Worm (Caenorhabditis elegans) whole organism, L4 larva: Measurements from ENCODE around the gene T01D1.5.

Experiments
- F26F4.8 ChIP-seq: fragments of 200-800 bp; sonication (Bioruptor generic); conservative IDR thresholded peaks from 2 replicates; pipeline ENCODE4 v1.3.6; 2022; ENCODE audit warnings: missing genetic modification characterization, missing compliant biosample characterization
- F44E2.7 ChIP-seq: fragments of 200-800 bp; sonication (Bioruptor generic); IDR thresholded peaks from 2 replicates; pipeline ENCODE4 v2.1.2; 2022; ENCODE audit warnings: missing genetic modification characterization, missing compliant biosample characterization
- F49E8.2 ChIP-seq: sonication (generic microtip); optimal IDR thresholded peaks from 2 replicates; lab custom pipeline; 2016; ENCODE audit warnings: missing compliant biosample characterization, mild to moderate bottlenecking, missing genetic modification characterization, borderline replicate concordance
- T20F7.1 ChIP-seq: fragments of 200-800 bp; sonication (Bioruptor generic); optimal IDR thresholded peaks from 2 replicates; lab custom pipeline; 2018; ENCODE audit warnings: mild to moderate bottlenecking, missing genetic modification characterization, missing compliant biosample characterization
- Y105C5A.15 ChIP-seq: fragments of 200-800 bp; sonication (Bioruptor generic); IDR thresholded peaks from 2 replicates; pipeline ENCODE4 v1.3.6; 2022; ENCODE audit warnings: missing genetic modification characterization, missing compliant biosample characterization
- ZK546.5 ChIP-seq, 2 experiments: sonication (generic microtip); optimal IDR thresholded peaks; 2 replicates each; lab custom pipeline; 2017; ENCODE audit warnings: missing biosample characterization in 2 of 2, missing genetic modification characterization in 2 of 2
- aha-1 ChIP-seq: fragments of 150-350 bp; peaks from one replicate; lab custom pipeline; 2014; ENCODE audit warnings: missing biosample characterization, missing genetic modification characterization
- aly-2 ChIP-seq: sonication (generic microtip); optimal IDR thresholded peaks from 2 replicates; lab custom pipeline; 2018; ENCODE audit warnings: missing biosample characterization, missing genetic modification characterization
- attf-4 ChIP-seq: sonication (generic microtip); optimal IDR thresholded peaks from 3 replicates; lab custom pipeline; 2017; ENCODE audit warnings: missing biosample characterization, missing genetic modification characterization
- ceh-20 ChIP-seq: fragments of 200-800 bp; sonication (Bioruptor generic); IDR thresholded peaks from 2 replicates; pipeline ENCODE4 v1.3.6; 2022; ENCODE audit warnings: missing genetic modification reagents, missing genetic modification characterization, missing compliant biosample characterization
- ceh-32 ChIP-seq: sonication (generic microtip); optimal IDR thresholded peaks from 2 replicates; lab custom pipeline; 2016; ENCODE audit warnings: mild to moderate bottlenecking, missing genetic modification characterization, missing compliant biosample characterization; ENCODE audit not compliant: poor library complexity
- ceh-44 ChIP-seq: fragments of 200-800 bp; sonication (Bioruptor generic); IDR thresholded peaks from 2 replicates; pipeline ENCODE4 v1.3.6; 2022; ENCODE audit warnings: missing genetic modification reagents, missing genetic modification characterization, missing compliant biosample characterization
- ceh-62 ChIP-seq: sonication (generic microtip); optimal IDR thresholded peaks from 2 replicates; lab custom pipeline; 2017; ENCODE audit warnings: missing biosample characterization, missing genetic modification characterization
- ces-1 ChIP-seq: fragments of 150-350 bp; sonication (generic microtip); optimal IDR thresholded peaks from 4 replicates; lab custom pipeline; 2014; ENCODE audit warnings: missing biosample characterization, missing genetic modification reagents, missing genetic modification characterization
- daf-12 ChIP-seq: fragments of 150-350 bp; optimal IDR thresholded peaks from 2 replicates; lab custom pipeline; 2014; ENCODE audit warnings: missing biosample characterization, missing genetic modification reagents, missing genetic modification characterization
- daf-16 ChIP-seq, 3 experiments: sonication (generic microtip); optimal IDR thresholded peaks; 2 replicates each; lab custom pipeline; 2016 to 2017; ENCODE audit warnings: missing genetic modification characterization in 3 of 3, missing genetic modification reagents in 3 of 3, mild to moderate bottlenecking in 2 of 3, missing compliant biosample characterization in 2 of 3, missing biosample characterization in 1 of 3, moderate library complexity in 1 of 3
- daf-19 ChIP-seq: fragments of 200-800 bp; sonication (Bioruptor generic); conservative IDR thresholded peaks from 2 replicates; pipeline ENCODE4 v1.3.6; 2022; ENCODE audit warnings: missing genetic modification characterization, missing compliant biosample characterization
- daf-8 ChIP-seq: fragments of 200-800 bp; sonication (Bioruptor generic); IDR thresholded peaks from 2 replicates; pipeline ENCODE4 v1.3.6; 2022; ENCODE audit warnings: missing genetic modification characterization, missing compliant biosample characterization
- dmd-6 ChIP-seq: fragments of 200-800 bp; sonication (Bioruptor generic); IDR thresholded peaks from 2 replicates; pipeline ENCODE4 v1.3.6; 2022; ENCODE audit warnings: missing genetic modification reagents, missing genetic modification characterization, missing compliant biosample characterization
- dpl-1 ChIP-seq: fragments of 150-350 bp; optimal IDR thresholded peaks from 2 replicates; lab custom pipeline; 2014; ENCODE audit warnings: missing biosample characterization, missing genetic modification reagents, missing genetic modification characterization
- egl-27 ChIP-seq: sonication (generic microtip); optimal IDR thresholded peaks from 3 replicates; lab custom pipeline; 2017; ENCODE audit warnings: missing biosample characterization, missing genetic modification reagents, missing genetic modification characterization
- gei-8 ChIP-seq: fragments of 200-800 bp; sonication (Bioruptor generic); optimal IDR thresholded peaks from 2 replicates; lab custom pipeline; 2018; ENCODE audit warnings: mild to moderate bottlenecking, missing genetic modification characterization, missing compliant biosample characterization
- hif-1 ChIP-seq, 2 experiments: sonication (generic microtip); optimal IDR thresholded peaks; 2 replicates each; lab custom pipeline; 2016 to 2017; ENCODE audit warnings: missing compliant biosample characterization in 2 of 2, missing genetic modification characterization in 2 of 2, missing genetic modification reagents in 2 of 2, missing genotype in 2 of 2, mild to moderate bottlenecking in 1 of 2
- lin-13 ChIP-seq: fragments of 150-350 bp; optimal IDR thresholded peaks from 2 replicates; lab custom pipeline; 2014; ENCODE audit warnings: missing biosample characterization, missing genetic modification reagents, missing genetic modification characterization
- lir-3 ChIP-seq: sonication (generic microtip); optimal IDR thresholded peaks from 2 replicates; lab custom pipeline; 2016; ENCODE audit warnings: mild to moderate bottlenecking, missing genetic modification characterization, missing compliant biosample characterization
- madf-5 ChIP-seq, 2 experiments: fragments of 200-800 bp; sonication (Bioruptor generic); IDR thresholded peaks; 2 replicates each; pipeline ENCODE4 v1.3.6; 2022; ENCODE audit warnings: missing compliant biosample characterization in 2 of 2, missing genetic modification characterization in 2 of 2
- mdt-29 ChIP-seq: fragments of 200-800 bp; sonication (Bioruptor generic); IDR thresholded peaks from 2 replicates; pipeline ENCODE4 v1.3.6; 2022; ENCODE audit warnings: missing genetic modification reagents, missing genetic modification characterization, missing compliant biosample characterization
- mep-1 ChIP-seq: fragments of 150-350 bp; sonication (generic microtip); optimal IDR thresholded peaks from 3 replicates; lab custom pipeline; 2014; ENCODE audit warnings: missing biosample characterization, missing genetic modification characterization
- mes-2 ChIP-seq: sonication (generic microtip); optimal IDR thresholded peaks from 2 replicates; lab custom pipeline; 2016; ENCODE audit warnings: missing genotype, mild to moderate bottlenecking, missing genetic modification characterization, missing compliant biosample characterization; ENCODE audit not compliant: poor library complexity, severe bottlenecking
- mxl-2 ChIP-seq: fragments of 200-800 bp; sonication (Bioruptor generic); conservative IDR thresholded peaks from 2 replicates; pipeline ENCODE4 v1.3.6; 2022; ENCODE audit warnings: missing genetic modification reagents, missing genetic modification characterization, missing compliant biosample characterization
- mxl-3 ChIP-seq: fragments of 200-800 bp; sonication (Bioruptor generic); optimal IDR thresholded peaks from 2 replicates; lab custom pipeline; 2018; ENCODE audit warnings: mild to moderate bottlenecking, missing genetic modification characterization, missing compliant biosample characterization
- nhr-102 ChIP-seq: sonication (generic microtip); optimal IDR thresholded peaks from 2 replicates; lab custom pipeline; 2016; ENCODE audit warnings: mild to moderate bottlenecking, missing genetic modification characterization, moderate library complexity, missing compliant biosample characterization
- nhr-11 ChIP-seq: fragments of 150-350 bp; optimal IDR thresholded peaks from 2 replicates; lab custom pipeline; 2014; ENCODE audit warnings: missing biosample characterization, missing genetic modification characterization
- nhr-111 ChIP-seq: fragments of 200-800 bp; sonication (Bioruptor generic); optimal IDR thresholded peaks from 2 replicates; lab custom pipeline; 2018; ENCODE audit warnings: mild to moderate bottlenecking, missing genetic modification characterization, missing compliant biosample characterization
- nhr-237 ChIP-seq: sonication (generic microtip); optimal IDR thresholded peaks from 2 replicates; lab custom pipeline; 2017; ENCODE audit warnings: missing biosample characterization, missing genetic modification characterization
- nhr-25 ChIP-seq: sonication (generic microtip); optimal IDR thresholded peaks from 2 replicates; lab custom pipeline; 2017; ENCODE audit warnings: missing genetic modification characterization, mild to moderate bottlenecking, missing compliant biosample characterization, antibody characterized with exemption, moderate library complexity, borderline replicate concordance; ENCODE audit not compliant: insufficient read depth
- nhr-28 ChIP-seq: fragments of 150-350 bp; optimal IDR thresholded peaks from 2 replicates; lab custom pipeline; 2014; ENCODE audit warnings: missing biosample characterization, missing genetic modification characterization
- nhr-41 ChIP-seq: fragments of 200-800 bp; sonication (Bioruptor generic); IDR thresholded peaks from 2 replicates; pipeline ENCODE4 v1.3.6; 2022; ENCODE audit warnings: missing genetic modification reagents, missing genetic modification characterization, missing compliant biosample characterization
- nhr-77 ChIP-seq: fragments of 150-350 bp; optimal IDR thresholded peaks from 2 replicates; lab custom pipeline; 2014; ENCODE audit warnings: missing biosample characterization, missing genetic modification characterization
- saeg-2 ChIP-seq: fragments of 200-800 bp; sonication (Bioruptor generic); IDR thresholded peaks from 2 replicates; pipeline ENCODE4 v1.3.6; 2022; ENCODE audit warnings: missing genetic modification reagents, missing genetic modification characterization, missing compliant biosample characterization
- sdz-12 ChIP-seq: fragments of 200-800 bp; sonication (Bioruptor generic); optimal IDR thresholded peaks from 2 replicates; lab custom pipeline; 2018; ENCODE audit warnings: mild to moderate bottlenecking, missing genetic modification characterization, missing compliant biosample characterization
- skn-1 ChIP-seq: fragments of 150-350 bp; optimal IDR thresholded peaks from 2 replicates; lab custom pipeline; 2014; ENCODE audit warnings: missing biosample characterization, missing genetic modification characterization
- snpc-4 ChIP-seq: fragments of 150-350 bp; optimal IDR thresholded peaks from 2 replicates; lab custom pipeline; 2014; ENCODE audit warnings: missing biosample characterization, missing genetic modification characterization
- spr-3 ChIP-seq: fragments of 200-800 bp; sonication (Bioruptor generic); optimal IDR thresholded peaks from 2 replicates; lab custom pipeline; 2018; ENCODE audit warnings: mild to moderate bottlenecking, missing genetic modification characterization, missing compliant biosample characterization
- tag-97 ChIP-seq: fragments of 200-800 bp; sonication (Bioruptor generic); IDR thresholded peaks from 2 replicates; pipeline ENCODE4 v1.3.6; 2022; ENCODE audit warnings: missing genetic modification characterization, missing compliant biosample characterization
- unc-39 ChIP-seq: sonication (generic microtip); optimal IDR thresholded peaks from 2 replicates; lab custom pipeline; 2017; ENCODE audit warnings: missing biosample characterization, missing genetic modification characterization
- zag-1 ChIP-seq: fragments of 150-350 bp; optimal IDR thresholded peaks from 2 replicates; lab custom pipeline; 2014; ENCODE audit warnings: missing biosample characterization, missing genetic modification characterization
- zfp-2 ChIP-seq: sonication (generic microtip); optimal IDR thresholded peaks from 2 replicates; lab custom pipeline; 2016; ENCODE audit warnings: mild to moderate bottlenecking, missing genetic modification characterization, missing compliant biosample characterization
- zfp-3 ChIP-seq: fragments of 200-800 bp; sonication (Bioruptor generic); conservative IDR thresholded peaks from 2 replicates; pipeline ENCODE4 v1.3.6; 2022; ENCODE audit warnings: missing genetic modification reagents, missing genetic modification characterization, missing compliant biosample characterization
- zip-11 ChIP-seq: fragments of 200-800 bp; sonication (Bioruptor generic); IDR thresholded peaks from 2 replicates; pipeline ENCODE4 v1.3.6; 2022; ENCODE audit warnings: missing genetic modification characterization, missing compliant biosample characterization
- zip-2 ChIP-seq: fragments of 150-350 bp; optimal IDR thresholded peaks from 2 replicates; lab custom pipeline; 2014; ENCODE audit warnings: missing biosample characterization, missing genetic modification characterization
- ztf-7 ChIP-seq: fragments of 150-350 bp; optimal IDR thresholded peaks from 2 replicates; lab custom pipeline; 2014; ENCODE audit warnings: missing biosample characterization, missing genetic modification characterization

The T01D1.5 gene

ce11 chrII:155904-156303 lies 33.0 kb downstream of the T01D1.5 start, which contains the start of gene mrpl-28 (continued):
- TF ChIP-seq tag-97 (GFP tag; lab: Robert Waterston, UW) (no peak), F49E8.2 (tag; lab: Kevin White, UChicago) (peak; percentile 60), Y105C5A.15 (GFP tag; lab: Robert Waterston, UW) (no peak), ZK546.5 (tag; optimal IDR thresholded peaks at IDR 0.05; lab: Kevin White, UChicago) (no peak), skn-1 (tag; lab: Kevin White, UChicago) (no peak), nhr-28 (tag; lab: Kevin White, UChicago) (peak; percentile 72), snpc-4 (no peak), lir-3 (tag; lab: Kevin White, UChicago) (no peak), sdz-12 (GFP tag; lab: Kevin White, UChicago) (no peak), nhr-111 (GFP tag; lab: Kevin White, UChicago) (no peak), daf-8 (GFP tag; lab: Robert Waterston, UW) (no peak), daf-12 (tag; lab: Kevin White, UChicago) (no peak), T20F7.1 (GFP tag; lab: Kevin White, UChicago) (peak; percentile 88), saeg-2 (GFP tag; lab: Robert Waterston, UW) (no peak), aly-2 (tag; lab: Kevin White, UChicago) (no peak), mxl-3 (GFP tag; lab: Kevin White, UChicago) (peak; percentile 30), nhr-25 (peak; percentile 36), aha-1 (no peak), gei-8 (GFP tag; lab: Kevin White, UChicago) (no peak), dmd-6 (peak; percentile 80), nhr-11 (tag; lab: Kevin White, UChicago) (peak; percentile 86), lin-13 (peak; percentile 87), mep-1 (peak; percentile 89), ceh-62 (no peak), ceh-32 (peak; percentile 45), dpl-1 (GFP tag; lab: Kevin White, UChicago) (peak; percentile 97), nhr-237 (tag; lab: Kevin White, UChicago) (no peak), ztf-7 (tag; lab: Kevin White, UChicago) (peak; percentile 48), nhr-77 (peak; percentile 66), nhr-41 (GFP tag; lab: Robert Waterston, UW) (no peak), mdt-29 (GFP tag; lab: Robert Waterston, UW) (no peak), spr-3 (GFP tag; lab: Kevin White, UChicago) (peak; percentile 55), zfp-3 (GFP tag; lab: Robert Waterston, UW) (peak; percentile 57), unc-39 (tag; lab: Kevin White, UChicago) (no peak), mxl-2 (GFP tag; lab: Robert Waterston, UW) (no peak), zip-2 (tag; lab: Kevin White, UChicago) (no peak), zfp-2 (tag; lab: Kevin White, UChicago) (peak; percentile 39), attf-4 (no peak), zag-1 (tag; lab: Kevin White, UChicago) (no peak), egl-27 (tag; lab: Kevin White, UChicago) (no peak), zip-11 (no peak), F26F4.8 (no peak), madf-5 (GFP tag; IDR thresholded peaks at IDR 0.05; lab: Robert Waterston, UW) (no peak), daf-16 (GFP tag; optimal IDR thresholded peaks at IDR 0.05; lab: Kevin White, UChicago) (peak; percentile 19 to 35), daf-16 (tag; optimal IDR thresholded peaks at IDR 0.05; lab: Kevin White, UChicago) (peak; percentile 48), F44E2.7 (no peak), ceh-44 (GFP tag; lab: Robert Waterston, UW) (no peak), hif-1 (tag; optimal IDR thresholded peaks at IDR 0.05; lab: Kevin White, UChicago) (peak in 1 of 2 experiments; percentile 61), nhr-102 (tag; lab: Kevin White, UChicago) (peak; percentile 74), daf-19 (GFP tag; lab: Robert Waterston, UW) (no peak), ceh-20 (GFP tag; lab: Robert Waterston, UW) (peak; percentile 74), ces-1 (GFP tag; lab: Kevin White, UChicago) (peak; percentile 19), mes-2 (tag; lab: Kevin White, UChicago) (peak; percentile 94)
